Fruit fly (Drosophila melanogaster): ENCODE data around the gene CG31041.
A peak's percentile ranks its signal among the peaks of the same experiment; 100 is the strongest.

The CG31041 gene

dm6 chr3R:29570239-29570814 lies 20.4 kb downstream of the CG31041 start:
- TF ChIP-seq CG9139 (GFP tag; optimal IDR thresholded peaks at IDR 0.05) (no peak), CG32006 (GFP tag; optimal IDR thresholded peaks at IDR 0.05) (peak; percentile 69), Hr4 (GFP tag; optimal IDR thresholded peaks at IDR 0.05) (no peak), Sox14 (GFP tag; optimal IDR thresholded peaks at IDR 0.05) (peak; percentile 22), CG6854 (GFP tag; optimal IDR thresholded peaks at IDR 0.05) (no peak), CG8119 (GFP tag; IDR thresholded peaks at IDR 0.05) (peak; percentile 62), fkh (GFP tag; optimal IDR thresholded peaks at IDR 0.05) (no peak), Blimp-1 (GFP tag; optimal IDR thresholded peaks at IDR 0.05) (no peak), CG11902 (GFP tag; optimal IDR thresholded peaks at IDR 0.05) (no peak), dsx (GFP tag; optimal IDR thresholded peaks at IDR 0.05; ENCODE audit: poor library complexity, severe bottlenecking) (peak; percentile 57), Lpt (GFP tag; optimal IDR thresholded peaks at IDR 0.05) (no peak), CG8632 (GFP tag; optimal IDR thresholded peaks at IDR 0.05) (no peak), CG16779 (tag; optimal IDR thresholded peaks at IDR 0.05) (no peak), net (GFP tag; optimal IDR thresholded peaks at IDR 0.05) (peak; percentile 15), Gug (GFP tag; IDR thresholded peaks at IDR 0.05) (0 out of 2 replicates have a peak, but pooled peaks have one; percentile 30), CG3919 (GFP tag; optimal IDR thresholded peaks at IDR 0.05) (peak; percentile 8), Ets21C (GFP tag; optimal IDR thresholded peaks at IDR 0.05) (no peak), achi (GFP tag; optimal IDR thresholded peaks at IDR 0.05) (peak; percentile 56), CG6808 (GFP tag; optimal IDR thresholded peaks at IDR 0.05) (peak; percentile 65), Met (GFP tag; optimal IDR thresholded peaks at IDR 0.05) (no peak), svp (GFP tag) (peak; percentile 44), OdsH (GFP tag; optimal IDR thresholded peaks at IDR 0.05) (peak; percentile 11), CG34406 (GFP tag; optimal IDR thresholded peaks at IDR 0.05) (no peak), CG7368 (GFP tag; optimal IDR thresholded peaks at IDR 0.05) (no peak), Smox (GFP tag; optimal IDR thresholded peaks at IDR 0.05) (no peak), CG15336 (GFP tag; IDR thresholded peaks at IDR 0.05) (peak; percentile 64), ss (GFP tag; optimal IDR thresholded peaks at IDR 0.05) (peak; percentile 66 to 70), Hr39 (GFP tag; optimal IDR thresholded peaks at IDR 0.05) (no peak), vri (GFP tag; optimal IDR thresholded peaks at IDR 0.05) (no peak), Eip78C (GFP tag) (peak; percentile 78), eg (GFP tag; IDR thresholded peaks at IDR 0.05) (peak; percentile 37; the same call in 1 of the 3 replicates), acj6 (GFP tag; optimal IDR thresholded peaks at IDR 0.05) (peak; percentile 40), CG31627 (GFP tag; optimal IDR thresholded peaks at IDR 0.05) (no peak), cyc (GFP tag; optimal IDR thresholded peaks at IDR 0.05) (no peak), CG11762 (GFP tag; optimal IDR thresholded peaks at IDR 0.05; ENCODE audit: insufficient read depth) (no peak), spab (GFP tag; optimal IDR thresholded peaks at IDR 0.05) (peak; percentile 60), CG11294 (GFP tag; IDR thresholded peaks at IDR 0.05) (no peak), fd85E (GFP tag; optimal IDR thresholded peaks at IDR 0.05) (no peak), CG6163 (GFP tag; IDR thresholded peaks at IDR 0.05) (0 out of 3 replicates have a peak, but pooled peaks have one; percentile 20), CG3032 (tag; optimal IDR thresholded peaks at IDR 0.05) (peak; percentile 75), CG6276 (GFP tag; optimal IDR thresholded peaks at IDR 0.05) (peak; percentile 36), esn (GFP tag; optimal IDR thresholded peaks at IDR 0.05) (no peak), topi (GFP tag; optimal IDR thresholded peaks at IDR 0.05) (no peak), CG10631 (GFP tag; optimal IDR thresholded peaks at IDR 0.05) (peak; percentile 61), Sox102F (GFP tag; optimal IDR thresholded peaks at IDR 0.05) (no peak), CG4318 (GFP tag; optimal IDR thresholded peaks at IDR 0.05) (no peak), Eip93F (GFP tag; optimal IDR thresholded peaks at IDR 0.05) (no peak), CG8319 (GFP tag; optimal IDR thresholded peaks at IDR 0.05) (no peak), CG10669 (GFP tag; optimal IDR thresholded peaks at IDR 0.05) (peak; percentile 47), Sox15 (GFP tag; optimal IDR thresholded peaks at IDR 0.05) (no peak), Ets96B (tag; optimal IDR thresholded peaks at IDR 0.05) (peak; percentile 73), pdm3 (GFP tag; optimal IDR thresholded peaks at IDR 0.05) (no peak)

Measured in whole organism, prepupa.